Worm (Caenorhabditis elegans): ENCODE data around the gene C06G3.8.

C06G3.8 gene

ce11 chrIV:7046641-7047361 lies 14.4 kb upstream of the C06G3.8 start:
- peak; percentile 27 for TF ChIP-seq nhr-23 (tag; optimal IDR thresholded peaks at IDR 0.05)
- TF ChIP-seq egl-5 (tag; optimal IDR thresholded peaks at IDR 0.05): no peak
- TF ChIP-seq pha-4 (tag; optimal IDR thresholded peaks at IDR 0.05): peak; percentile 62
- TF ChIP-seq lin-39 (tag; optimal IDR thresholded peaks at IDR 0.05): no peak
- TF ChIP-seq ceh-82 (tag; optimal IDR thresholded peaks at IDR 0.05): no peak
- TF ChIP-seq nfya-1 (tag; optimal IDR thresholded peaks at IDR 0.05; ENCODE audit: insufficient read depth): peak; percentile 26
- TF ChIP-seq tbx-2 (tag; optimal IDR thresholded peaks at IDR 0.05): no peak
- TF ChIP-seq elt-1 (tag; optimal IDR thresholded peaks at IDR 0.05): peak; percentile 7
- TF ChIP-seq pqm-1 (tag; optimal IDR thresholded peaks at IDR 0.05): peak; percentile 56
- no peak for TF ChIP-seq zag-1 (tag; optimal IDR thresholded peaks at IDR 0.05)
- TF ChIP-seq ama-1 (optimal IDR thresholded peaks at IDR 0.05): peak; percentile 18
- no peak for TF ChIP-seq fkh-10 (GFP tag; optimal IDR thresholded peaks at IDR 0.05)
- no peak for TF ChIP-seq jun-1 (tag; optimal IDR thresholded peaks at IDR 0.05)
- peak; percentile 4 for TF ChIP-seq nhr-25 (tag; optimal IDR thresholded peaks at IDR 0.05)
- peak; percentile 39 for TF ChIP-seq elt-2 (tag; optimal IDR thresholded peaks at IDR 0.05)

ce11 chrIV:7045362-7045936 lies 13.1 kb upstream of the C06G3.8 start:
- TF ChIP-seq ztf-4 (tag; optimal IDR thresholded peaks at IDR 0.05) (no peak), pha-4 (tag; optimal IDR thresholded peaks at IDR 0.05) (no peak), mml-1 (tag; optimal IDR thresholded peaks at IDR 0.05) (no peak), elt-3 (tag; optimal IDR thresholded peaks at IDR 0.05) (no peak), ztf-11 (tag; optimal IDR thresholded peaks at IDR 0.05) (no peak), lin-39 (tag; optimal IDR thresholded peaks at IDR 0.05) (no peak), ceh-16 (tag; optimal IDR thresholded peaks at IDR 0.05) (no peak), eor-1 (tag; optimal IDR thresholded peaks at IDR 0.05) (no peak), nhr-11 (tag; optimal IDR thresholded peaks at IDR 0.05) (no peak), egl-27 (tag; optimal IDR thresholded peaks at IDR 0.05) (no peak), elt-2 (tag; optimal IDR thresholded peaks at IDR 0.05) (peak; percentile 59), nhr-237 (tag; optimal IDR thresholded peaks at IDR 0.05) (no peak), pqm-1 (tag; optimal IDR thresholded peaks at IDR 0.05) (peak; percentile 24), nhr-25 (tag; optimal IDR thresholded peaks at IDR 0.05) (no peak), fkh-2 (tag; optimal IDR thresholded peaks at IDR 0.05) (no peak), hmg-11 (tag; optimal IDR thresholded peaks at IDR 0.05) (no peak), skn-1 (tag; optimal IDR thresholded peaks at IDR 0.05) (peak; percentile 34), unc-62 (GFP tag; optimal IDR thresholded peaks at IDR 0.05) (no peak), nhr-67 (tag; optimal IDR thresholded peaks at IDR 0.05) (no peak), jun-1 (tag; optimal IDR thresholded peaks at IDR 0.05) (no peak), snpc-4 (tag; optimal IDR thresholded peaks at IDR 0.05) (no peak), ceh-9 (tag; optimal IDR thresholded peaks at IDR 0.05) (no peak), zag-1 (tag; optimal IDR thresholded peaks at IDR 0.05) (no peak)

ce11 chrIV:7044552-7045139 lies 12.3 kb upstream of the C06G3.8 start, which contains the start of gene tin-9.1:
Gene tin-9.1 (minus strand): TSS chrIV:7044602.
- TF ChIP-seq ceh-28 (tag; optimal IDR thresholded peaks at IDR 0.05) (peak; percentile 35), mml-1 (tag; optimal IDR thresholded peaks at IDR 0.05) (no peak), ZK546.5 (tag; optimal IDR thresholded peaks at IDR 0.05) (no peak), sea-2 (GFP tag; optimal IDR thresholded peaks at IDR 0.05) (no peak), unc-39 (tag; optimal IDR thresholded peaks at IDR 0.05) (no peak), R02D3.7 (tag; optimal IDR thresholded peaks at IDR 0.05) (peak; percentile 2), pqm-1 (tag; optimal IDR thresholded peaks at IDR 0.05) (peak; percentile 11), nhr-25 (tag; optimal IDR thresholded peaks at IDR 0.05) (peak; percentile 55), fkh-10 (GFP tag; optimal IDR thresholded peaks at IDR 0.05) (no peak), ceh-82 (tag; optimal IDR thresholded peaks at IDR 0.05) (no peak), unc-62 (GFP tag; optimal IDR thresholded peaks at IDR 0.05) (no peak), nhr-11 (tag; optimal IDR thresholded peaks at IDR 0.05) (no peak), daf-12 (tag; optimal IDR thresholded peaks at IDR 0.05) (no peak), lin-39 (tag; optimal IDR thresholded peaks at IDR 0.05) (no peak), lin-15B (tag; optimal IDR thresholded peaks at IDR 0.05) (peak; percentile 76), eor-1 (tag; optimal IDR thresholded peaks at IDR 0.05) (no peak), nhr-67 (tag; optimal IDR thresholded peaks at IDR 0.05) (no peak), pha-4 (tag; optimal IDR thresholded peaks at IDR 0.05) (peak; percentile 89), fkh-2 (tag; optimal IDR thresholded peaks at IDR 0.05) (no peak), skn-1 (tag; optimal IDR thresholded peaks at IDR 0.05) (no peak), ceh-9 (tag; optimal IDR thresholded peaks at IDR 0.05) (no peak), nhr-28 (tag; optimal IDR thresholded peaks at IDR 0.05) (no peak), ceh-16 (tag; optimal IDR thresholded peaks at IDR 0.05) (no peak), ama-1 (optimal IDR thresholded peaks at IDR 0.05) (no peak), ztf-4 (tag; optimal IDR thresholded peaks at IDR 0.05) (no peak), mdl-1 (tag; optimal IDR thresholded peaks at IDR 0.05) (no peak), elt-1 (tag; optimal IDR thresholded peaks at IDR 0.05) (peak; percentile 19), egl-27 (tag; optimal IDR thresholded peaks at IDR 0.05) (no peak), jun-1 (tag; optimal IDR thresholded peaks at IDR 0.05) (peak; percentile 47), nfya-1 (tag; optimal IDR thresholded peaks at IDR 0.05; ENCODE audit: insufficient read depth) (peak; percentile 84), nhr-237 (tag; optimal IDR thresholded peaks at IDR 0.05) (no peak), egl-5 (tag; optimal IDR thresholded peaks at IDR 0.05) (no peak), nhr-77 (tag; optimal IDR thresholded peaks at IDR 0.05) (no peak), nhr-12 (tag; optimal IDR thresholded peaks at IDR 0.05) (no peak), lsy-12 (tag; optimal IDR thresholded peaks at IDR 0.05) (no peak), nhr-23 (tag; optimal IDR thresholded peaks at IDR 0.05) (peak; percentile 80)

Data from whole organism, L3 larva.